Worm (Caenorhabditis elegans) whole organism, early embryonic: Measurements from ENCODE around the gene Y54G2A.13.
"Not testable (repeated sequence)": the region's sequence is repeated elsewhere in the genome, so short reads cannot be mapped to it uniquely, and the experiment has no call there.

Experiments used
- B0310.2 ChIP-seq: sonication (generic microtip); optimal IDR thresholded peaks from 2 replicates; lab custom pipeline; 2016; ENCODE audit warnings: mild to moderate bottlenecking, missing genetic modification characterization, missing compliant biosample characterization
- F13C5.2 ChIP-seq: sonication (generic microtip); optimal IDR thresholded peaks from 2 replicates; lab custom pipeline; 2017; ENCODE audit warnings: mild to moderate bottlenecking, missing genetic modification characterization, inconsistent platforms, missing compliant biosample characterization
- aly-1 ChIP-seq: sonication (generic microtip); optimal IDR thresholded peaks from 2 replicates; lab custom pipeline; 2016; ENCODE audit warnings: missing genetic modification characterization, missing compliant biosample characterization
- ama-1 ChIP-seq: fragments of 150-350 bp; optimal IDR thresholded peaks from 2 replicates; lab custom pipeline; 2014
- ceh-13 ChIP-seq: fragments of 200-800 bp; sonication (Bioruptor generic); optimal IDR thresholded peaks from 2 replicates; lab custom pipeline; 2018; ENCODE audit warnings: mild to moderate bottlenecking, missing genetic modification characterization, missing compliant biosample characterization
- ceh-36 ChIP-seq: sonication (generic microtip); optimal IDR thresholded peaks from 2 replicates; lab custom pipeline; 2016; ENCODE audit warnings: missing genetic modification characterization, inconsistent platforms, missing compliant biosample characterization
- ets-7 ChIP-seq: sonication (generic microtip); optimal IDR thresholded peaks from 2 replicates; lab custom pipeline; 2016; ENCODE audit warnings: missing genotype, missing genetic modification characterization, missing compliant biosample characterization
- flt-1 ChIP-seq: fragments of 200-800 bp; sonication (Bioruptor generic); IDR thresholded peaks from 2 replicates; pipeline ENCODE4 v1.3.6; 2022; ENCODE audit warnings: missing genetic modification characterization, missing compliant biosample characterization
- hmbx-1 ChIP-seq: sonication (generic microtip); optimal IDR thresholded peaks from 2 replicates; lab custom pipeline; 2016; ENCODE audit warnings: mild to moderate bottlenecking, missing genetic modification characterization, missing compliant biosample characterization
- hmg-4 ChIP-seq: fragments of 200-800 bp; sonication (Bioruptor generic); optimal IDR thresholded peaks from 2 replicates; lab custom pipeline; 2018; ENCODE audit warnings: mild to moderate bottlenecking, missing genetic modification characterization, missing compliant biosample characterization
- hnd-1 ChIP-seq: sonication (generic microtip); optimal IDR thresholded peaks from 2 replicates; lab custom pipeline; 2016; ENCODE audit warnings: missing genetic modification characterization, missing compliant biosample characterization
- pes-1 ChIP-seq: fragments of 200-800 bp; sonication (Bioruptor generic); IDR thresholded peaks from 2 replicates; pipeline ENCODE4 v1.3.6; 2022; ENCODE audit warnings: missing genetic modification reagents, missing genetic modification characterization, missing compliant biosample characterization
- scrt-1 ChIP-seq: fragments of 200-800 bp; sonication (Bioruptor generic); IDR thresholded peaks from 2 replicates; pipeline ENCODE4 v1.3.6; 2022; ENCODE audit warnings: missing genetic modification characterization, missing compliant biosample characterization
- sea-1 ChIP-seq: fragments of 200-800 bp; sonication (Bioruptor generic); conservative IDR thresholded peaks from 2 replicates; pipeline ENCODE4 v1.3.6; 2022; ENCODE audit warnings: missing genetic modification characterization, missing compliant biosample characterization
- tbx-11 ChIP-seq: fragments of 200-800 bp; sonication (Bioruptor generic); IDR thresholded peaks from 2 replicates; pipeline ENCODE4 v1.3.6; 2022; ENCODE audit warnings: missing genetic modification characterization, missing compliant biosample characterization
- tbx-37 ChIP-seq: fragments of 200-800 bp; sonication (Bioruptor generic); conservative IDR thresholded peaks from 2 replicates; pipeline ENCODE4 v1.3.6; 2022; ENCODE audit warnings: missing genetic modification reagents, missing genetic modification characterization, missing compliant biosample characterization
- tra-4 ChIP-seq: sonication (generic microtip); optimal IDR thresholded peaks from 2 replicates; lab custom pipeline; 2017; ENCODE audit warnings: missing genetic modification characterization, missing compliant biosample characterization

Gene Y54G2A.13

ce11 chrIV:2817038-2817437, 2.5 kb downstream of the Y54G2A.13 start:
- no peak for TF ChIP-seq aly-1 (tag; lab: Kevin White, UChicago)

- TF ChIP-seq sea-1: no peak
- no peak for TF ChIP-seq scrt-1 (GFP tag; lab: Robert Waterston, UW)
- no peak for TF ChIP-seq tra-4
- TF ChIP-seq ceh-36 (tag; lab: Kevin White, UChicago): no peak
- TF ChIP-seq ceh-13 (GFP tag; lab: Kevin White, UChicago): no peak
- no peak for TF ChIP-seq hnd-1 (tag; lab: Kevin White, UChicago)
Measured at ce11 chrIV:2809208-2809607, 10.3 kb downstream of the Y54G2A.13 start, which contains the start of gene Y54G2A.76. Gene Y54G2A.76 (plus strand): TSS chrIV:2809410.

- TF ChIP-seq ceh-36 (tag; lab: Kevin White, UChicago): no peak
- no peak for TF ChIP-seq B0310.2
- no peak for TF ChIP-seq ama-1
- TF ChIP-seq scrt-1 (GFP tag; lab: Robert Waterston, UW): peak; percentile 42; the same call in 1 of the 2 replicates
- TF ChIP-seq ets-7 (tag; lab: Kevin White, UChicago): no peak
- TF ChIP-seq flt-1 (GFP tag; lab: Robert Waterston, UW): 0 out of 2 replicates have a peak, but pooled peaks have one; percentile 27
- TF ChIP-seq hmbx-1 (tag; lab: Kevin White, UChicago): no peak
- no peak for TF ChIP-seq ceh-13 (GFP tag; lab: Kevin White, UChicago)
- TF ChIP-seq tbx-11: no peak
- TF ChIP-seq pes-1 (GFP tag; lab: Robert Waterston, UW): 0 out of 2 replicates have a peak, but pooled peaks have one; percentile 22
- TF ChIP-seq sea-1: no peak
Measured at ce11 chrIV:2808154-2808553, 11.4 kb downstream of the Y54G2A.13 start.

- TF ChIP-seq tra-4 (peak; percentile 30), tbx-11 (peak; percentile 81), ama-1 (no peak), ets-7 (tag; lab: Kevin White, UChicago) (peak; percentile 37), scrt-1 (GFP tag; lab: Robert Waterston, UW) (peak; percentile 82), ceh-13 (GFP tag; lab: Kevin White, UChicago) (peak; percentile 80), tbx-37 (GFP tag; lab: Robert Waterston, UW) (peak; percentile 64; the same call in 1 of the 2 replicates), B0310.2 (peak; percentile 81), hnd-1 (tag; lab: Kevin White, UChicago) (peak; percentile 69), hmg-4 (peak; percentile 87), ceh-36 (tag; lab: Kevin White, UChicago) (peak; percentile 67), flt-1 (GFP tag; lab: Robert Waterston, UW) (peak; percentile 85), aly-1 (tag; lab: Kevin White, UChicago) (peak; percentile 65), sea-1 (peak; percentile 88), pes-1 (GFP tag; lab: Robert Waterston, UW) (peak; percentile 88), hmbx-1 (tag; lab: Kevin White, UChicago) (peak; percentile 49), F13C5.2 (tag; lab: Kevin White, UChicago) (no peak)
Measured at ce11 chrIV:2805525-2805924, 14.0 kb downstream of the Y54G2A.13 start, which contains the start of gene Y54G2A.45. Gene Y54G2A.45 (plus strand): TSS chrIV:2805857.

- TF ChIP-seq hmg-4 (no peak), hnd-1 (tag; lab: Kevin White, UChicago) (no peak), hmbx-1 (tag; lab: Kevin White, UChicago) (no peak), tbx-37 (GFP tag; lab: Robert Waterston, UW) (no peak), tbx-11 (no peak), pes-1 (GFP tag; lab: Robert Waterston, UW) (no peak), flt-1 (GFP tag; lab: Robert Waterston, UW) (no peak), sea-1 (no peak), ets-7 (tag; lab: Kevin White, UChicago) (no peak), B0310.2 (no peak)
Measured at ce11 chrIV:2803652-2804051, 15.9 kb downstream of the Y54G2A.13 start, which contains the start of gene Y54G2A.32. Gene Y54G2A.32 (plus strand): TSS chrIV:2803952.

ce11 chrIV:2802193-2802592, 17.3 kb downstream of the Y54G2A.13 start:
- 0 out of 2 replicates have a peak, but pooled peaks have one; percentile 53 for TF ChIP-seq tbx-11
- TF ChIP-seq ets-7 (tag; lab: Kevin White, UChicago): no peak
- no peak for TF ChIP-seq hmbx-1 (tag; lab: Kevin White, UChicago)
- peak; percentile 72 for TF ChIP-seq pes-1 (GFP tag; lab: Robert Waterston, UW)
- TF ChIP-seq ceh-13 (GFP tag; lab: Kevin White, UChicago): peak; percentile 37
- TF ChIP-seq hmg-4: peak; percentile 46
- TF ChIP-seq aly-1 (tag; lab: Kevin White, UChicago): peak; percentile 5
- peak; percentile 50 for TF ChIP-seq ceh-36 (tag; lab: Kevin White, UChicago)
- TF ChIP-seq tra-4: no peak
- TF ChIP-seq flt-1 (GFP tag; lab: Robert Waterston, UW): peak; percentile 70
- TF ChIP-seq scrt-1 (GFP tag; lab: Robert Waterston, UW): peak; percentile 78
- TF ChIP-seq F13C5.2 (tag; lab: Kevin White, UChicago): no peak
- TF ChIP-seq hnd-1 (tag; lab: Kevin White, UChicago): peak; percentile 14
- TF ChIP-seq tbx-37 (GFP tag; lab: Robert Waterston, UW): peak; percentile 38; the same call in 1 of the 2 replicates
- TF ChIP-seq B0310.2: peak; percentile 22
- TF ChIP-seq sea-1: 0 out of 2 replicates have a peak, but pooled peaks have one; percentile 40

- not testable (repeated sequence) for TF ChIP-seq tra-4; tbx-11; aly-1 (tag; lab: Kevin White, UChicago)
Measured at ce11 chrIV:2801558-2801957, 18.0 kb downstream of the Y54G2A.13 start, which contains the start of gene Y54G2A.44. Gene Y54G2A.44 (plus strand): TSS chrIV:2801858.

- TF ChIP-seq hnd-1 (tag; lab: Kevin White, UChicago) (no peak), scrt-1 (GFP tag; lab: Robert Waterston, UW) (peak; percentile 38; the same call in 1 of the 2 replicates), flt-1 (GFP tag; lab: Robert Waterston, UW) (0 out of 2 replicates have a peak, but pooled peaks have one; percentile 13), pes-1 (GFP tag; lab: Robert Waterston, UW) (peak; percentile 54; the same call in 1 of the 2 replicates)
Measured at ce11 chrIV:2801004-2801403, 18.5 kb downstream of the Y54G2A.13 start.
